Fruit fly (Drosophila melanogaster) whole organism, embryonic: Measurements from ENCODE around the gene CG10337.

Source experiments
- Antp ChIP-seq: fragments of 200-800 bp; sonication (Bioruptor generic); optimal IDR thresholded peaks from 3 replicates; lab custom pipeline; 2016; ENCODE audit warnings: missing biosample characterization, missing genetic modification characterization
- Asciz ChIP-seq: fragments of 200-800 bp; sonication (Bioruptor generic); optimal IDR thresholded peaks from 2 replicates; lab custom pipeline; 2017; ENCODE audit warnings: missing biosample characterization, mild to moderate bottlenecking, missing genetic modification characterization, missing genetic modification reagents
- Awh ChIP-seq: fragments of 200-800 bp; sonication (Bioruptor generic); IDR thresholded peaks from 2 replicates; pipeline ENCODE4, ENCODE4 v1.3.6; 2022; ENCODE audit warnings: missing biosample characterization, missing genetic modification characterization
- Blimp-1 ChIP-seq: fragments of 200-800 bp; sonication (Bioruptor generic); optimal IDR thresholded peaks from 3 replicates; lab custom pipeline; 2018; ENCODE audit warnings: missing biosample characterization, missing genetic modification characterization, mild to moderate bottlenecking, moderate library complexity, missing genetic modification reagents
- CG10209 ChIP-seq: fragments of 200-800 bp; sonication (Bioruptor generic); optimal IDR thresholded peaks from 3 replicates; lab custom pipeline; 2017; ENCODE audit warnings: missing biosample characterization, mild to moderate bottlenecking, missing genetic modification characterization, missing genetic modification reagents
- CG10274 ChIP-seq: fragments of 200-800 bp; sonication (Bioruptor generic); optimal IDR thresholded peaks from 3 replicates; lab custom pipeline; 2017; ENCODE audit warnings: missing biosample characterization, mild to moderate bottlenecking, missing genetic modification characterization
- CG10366 ChIP-seq: fragments of 200-800 bp; sonication (Bioruptor generic); IDR thresholded peaks from 2 replicates; pipeline ENCODE4 v1.3.6; 2022; ENCODE audit warnings: missing biosample characterization, missing genetic modification characterization
- CG12391 ChIP-seq: fragments of 200-800 bp; sonication (Bioruptor generic); optimal IDR thresholded peaks from 3 replicates; lab custom pipeline; 2018; ENCODE audit warnings: missing biosample characterization, mild to moderate bottlenecking, missing genetic modification characterization, moderate library complexity
- CG12659 ChIP-seq: fragments of 200-800 bp; sonication (Bioruptor generic); optimal IDR thresholded peaks from 3 replicates; lab custom pipeline; 2017; ENCODE audit warnings: mild to moderate bottlenecking, missing biosample characterization, missing genetic modification reagents, missing genetic modification characterization
- CG13123 ChIP-seq: fragments of 200-800 bp; sonication (Bioruptor generic); optimal IDR thresholded peaks from 2 replicates; lab custom pipeline; 2016; ENCODE audit warnings: missing biosample characterization, missing genetic modification characterization
- CG14014 ChIP-seq: fragments of 200-800 bp; sonication (Bioruptor generic); IDR thresholded peaks from 2 replicates; pipeline ENCODE4 v1.3.6; 2022; ENCODE audit warnings: missing biosample characterization, missing genetic modification characterization
- CG14441 ChIP-seq: fragments of 200-800 bp; sonication (Bioruptor generic); IDR thresholded peaks from 2 replicates; pipeline ENCODE4 v1.3.6; 2022; ENCODE audit warnings: missing biosample characterization, missing genetic modification characterization
- CG15269 ChIP-seq: fragments of 200-800 bp; sonication (Bioruptor generic); optimal IDR thresholded peaks from 2 replicates; lab custom pipeline; 2018; ENCODE audit warnings: missing biosample characterization, mild to moderate bottlenecking, missing genetic modification characterization, moderate library complexity
- CG1603 ChIP-seq: fragments of 200-800 bp; sonication (Bioruptor generic); optimal IDR thresholded peaks from 2 replicates; lab custom pipeline; 2019; ENCODE audit warnings: missing biosample characterization, mild to moderate bottlenecking, missing genetic modification characterization, moderate library complexity
- CG17186 ChIP-seq: fragments of 200-800 bp; sonication (Bioruptor generic); optimal IDR thresholded peaks from 3 replicates; lab custom pipeline; 2017; ENCODE audit warnings: missing biosample characterization, missing genetic modification reagents, missing genetic modification characterization
- CG1792 ChIP-seq: fragments of 200-800 bp; sonication (Bioruptor generic); optimal IDR thresholded peaks from 2 replicates; lab custom pipeline; 2016; ENCODE audit warnings: missing biosample characterization, missing genetic modification characterization
- CG3995 ChIP-seq: fragments of 200-800 bp; sonication (Bioruptor generic); optimal IDR thresholded peaks from 3 replicates; lab custom pipeline; 2016; ENCODE audit warnings: missing biosample characterization, missing genetic modification characterization
- CG4854 ChIP-seq: fragments of 200-800 bp; sonication (Bioruptor generic); optimal IDR thresholded peaks from 2 replicates; lab custom pipeline; 2016; ENCODE audit warnings: missing biosample characterization, missing genetic modification characterization, inconsistent platforms
- CG6254 ChIP-seq: fragments of 200-800 bp; sonication (Bioruptor generic); optimal IDR thresholded peaks from 3 replicates; lab custom pipeline; 2017; ENCODE audit warnings: mild to moderate bottlenecking, missing biosample characterization, missing genetic modification reagents, missing genetic modification characterization
- CoRest ChIP-seq: fragments of 200-800 bp; sonication (Bioruptor generic); optimal IDR thresholded peaks from 3 replicates; lab custom pipeline; 2018; ENCODE audit warnings: missing biosample characterization, mild to moderate bottlenecking, missing genetic modification characterization, moderate library complexity
- D ChIP-seq, 2 experiments: fragments of 200-800 bp in 1 of 2; fragments of >200 bp in 1 of 2; sonication (Bioruptor generic) in 1 of 2; optimal IDR thresholded peaks; 2 replicates in 1 of 2; 3 replicates in 1 of 2; lab custom pipeline; 2017; ENCODE audit warnings: mild to moderate bottlenecking in 1 of 2, missing biosample characterization in 1 of 2, missing genetic modification characterization in 1 of 2, missing genetic modification reagents in 1 of 2
- D19B ChIP-seq: fragments of 200-800 bp; sonication (Bioruptor generic); optimal IDR thresholded peaks from 2 replicates; lab custom pipeline; 2017; ENCODE audit warnings: missing biosample characterization, mild to moderate bottlenecking, missing genetic modification characterization
- Doc3 ChIP-seq: fragments of 200-800 bp; sonication (Bioruptor generic); IDR thresholded peaks from 3 replicates; pipeline ENCODE4 v1.3.6; 2022; ENCODE audit warnings: missing biosample characterization, missing genetic modification characterization; ENCODE audit not compliant: partially characterized antibody
- Hr3 ChIP-seq: fragments of 200-800 bp; sonication (Bioruptor generic); optimal IDR thresholded peaks from 3 replicates; lab custom pipeline; 2016; ENCODE audit warnings: missing biosample characterization, missing genetic modification characterization
- Mad ChIP-seq: fragments of 200-800 bp; sonication (Bioruptor generic); optimal IDR thresholded peaks from 2 replicates; lab custom pipeline; 2016; ENCODE audit warnings: missing biosample characterization, missing genetic modification characterization
- NFAT ChIP-seq: fragments of 200-800 bp; sonication (Bioruptor generic); IDR thresholded peaks from 2 replicates; pipeline ENCODE4 v1.3.6; 2022; ENCODE audit warnings: missing biosample characterization, missing genetic modification characterization
- Oaz ChIP-seq: fragments of 200-800 bp; sonication (Bioruptor generic); IDR thresholded peaks from 2 replicates; pipeline ENCODE4 v1.3.6; 2022; ENCODE audit warnings: missing biosample characterization, missing genetic modification characterization
- Ssrp ChIP-seq: fragments of 200-800 bp; sonication (Bioruptor generic); optimal IDR thresholded peaks from 2 replicates; lab custom pipeline; 2018; ENCODE audit warnings: missing biosample characterization, mild to moderate bottlenecking, missing genetic modification characterization, moderate library complexity
- ara ChIP-seq: fragments of 200-800 bp; sonication (Bioruptor generic); IDR thresholded peaks from 2 replicates; pipeline ENCODE4 v1.3.6; 2022; ENCODE audit warnings: missing biosample characterization, missing genetic modification characterization
- ash1 ChIP-seq: fragments of 200-800 bp; sonication (Bioruptor generic); optimal IDR thresholded peaks from 2 replicates; lab custom pipeline; 2018; ENCODE audit warnings: missing biosample characterization, mild to moderate bottlenecking, missing genetic modification characterization
- az2 ChIP-seq: fragments of 200-800 bp; sonication (Bioruptor generic); optimal IDR thresholded peaks from 3 replicates; lab custom pipeline; 2016; ENCODE audit warnings: missing biosample characterization, missing genetic modification characterization
- bab2 ChIP-seq: fragments of 200-800 bp; sonication (Bioruptor generic); optimal IDR thresholded peaks from 2 replicates; lab custom pipeline; 2016; ENCODE audit warnings: missing biosample characterization, missing genetic modification characterization
- btn ChIP-seq: fragments of 200-800 bp; sonication (Bioruptor generic); optimal IDR thresholded peaks from 2 replicates; lab custom pipeline; 2016; ENCODE audit warnings: missing biosample characterization, missing genetic modification characterization
- chif ChIP-seq, 2 experiments: fragments of 200-800 bp; sonication (Bioruptor generic); optimal IDR thresholded peaks; 3 replicates each; lab custom pipeline; 2016; ENCODE audit warnings: missing biosample characterization in 2 of 2, missing genetic modification characterization in 2 of 2
- ems ChIP-seq: fragments of 200-800 bp; sonication (Bioruptor generic); optimal IDR thresholded peaks from 3 replicates; lab custom pipeline; 2016; ENCODE audit warnings: missing biosample characterization, missing genetic modification characterization
- eve ChIP-seq, 2 experiments: fragments of >200 bp; optimal IDR thresholded peaks; 2 replicates each; lab custom pipeline; 2017; ENCODE audit warnings: missing biosample characterization in 2 of 2, missing genetic modification characterization in 2 of 2
- maf-S ChIP-seq: fragments of 200-800 bp; sonication (Bioruptor generic); optimal IDR thresholded peaks from 2 replicates; lab custom pipeline; 2016; ENCODE audit warnings: missing biosample characterization, missing genetic modification characterization
- pb ChIP-seq: fragments of 200-800 bp; sonication (Bioruptor generic); optimal IDR thresholded peaks from 3 replicates; lab custom pipeline; 2016; ENCODE audit warnings: missing biosample characterization, missing genetic modification characterization
- pho ChIP-seq: fragments of 200-800 bp; sonication (Bioruptor generic); optimal IDR thresholded peaks from 2 replicates; lab custom pipeline; 2016; ENCODE audit warnings: missing biosample characterization, missing genetic modification characterization
- phol ChIP-seq: fragments of 200-800 bp; sonication (Bioruptor generic); optimal IDR thresholded peaks from 3 replicates; lab custom pipeline; 2018; ENCODE audit warnings: missing biosample characterization, mild to moderate bottlenecking, missing genetic modification characterization, moderate library complexity
- sc ChIP-seq, 3 experiments: fragments of >200 bp in 2 of 3; fragments of 200-800 bp in 1 of 3; sonication (Bioruptor generic) in 1 of 3; optimal IDR thresholded peaks; 2 replicates in 2 of 3; 3 replicates in 1 of 3; lab custom pipeline; 2017; ENCODE audit warnings: mild to moderate bottlenecking in 1 of 3, missing biosample characterization in 1 of 3, missing genetic modification characterization in 1 of 3, missing genetic modification reagents in 1 of 3
- sim ChIP-seq: fragments of 200-800 bp; sonication (Bioruptor generic); IDR thresholded peaks from 2 replicates; pipeline ENCODE4 v1.3.6; 2022; ENCODE audit warnings: missing biosample characterization, missing genetic modification characterization
- sna ChIP-seq: fragments of 200-800 bp; sonication (Bioruptor generic); IDR thresholded peaks from 2 replicates; pipeline ENCODE4 v1.3.6; 2022; ENCODE audit warnings: missing biosample characterization, missing genetic modification characterization; ENCODE audit not compliant: partially characterized antibody
- ssp ChIP-seq: fragments of 200-800 bp; sonication (Bioruptor generic); IDR thresholded peaks from 2 replicates; pipeline ENCODE4 v1.3.6; 2022; ENCODE audit warnings: missing biosample characterization, missing genetic modification characterization
- tap ChIP-seq: fragments of 200-800 bp; optimal IDR thresholded peaks from 3 replicates; lab custom pipeline; 2019; ENCODE audit warnings: missing biosample characterization, mild to moderate bottlenecking, missing genetic modification characterization, moderate library complexity
- tgo ChIP-seq: fragments of 200-800 bp; sonication (Bioruptor generic); IDR thresholded peaks from 3 replicates; pipeline ENCODE4 v1.3.6; 2022; ENCODE audit warnings: missing biosample characterization, missing genetic modification characterization
- tin ChIP-seq: fragments of 200-800 bp; sonication (Bioruptor generic); optimal IDR thresholded peaks from 3 replicates; lab custom pipeline; 2016; ENCODE audit warnings: missing biosample characterization, missing genetic modification characterization
- zfh2 ChIP-seq: fragments of 200-800 bp; sonication (Bioruptor generic); optimal IDR thresholded peaks from 2 replicates; lab custom pipeline; 2016; ENCODE audit warnings: missing biosample characterization, missing genetic modification characterization

The CG10337 gene

DNA sequence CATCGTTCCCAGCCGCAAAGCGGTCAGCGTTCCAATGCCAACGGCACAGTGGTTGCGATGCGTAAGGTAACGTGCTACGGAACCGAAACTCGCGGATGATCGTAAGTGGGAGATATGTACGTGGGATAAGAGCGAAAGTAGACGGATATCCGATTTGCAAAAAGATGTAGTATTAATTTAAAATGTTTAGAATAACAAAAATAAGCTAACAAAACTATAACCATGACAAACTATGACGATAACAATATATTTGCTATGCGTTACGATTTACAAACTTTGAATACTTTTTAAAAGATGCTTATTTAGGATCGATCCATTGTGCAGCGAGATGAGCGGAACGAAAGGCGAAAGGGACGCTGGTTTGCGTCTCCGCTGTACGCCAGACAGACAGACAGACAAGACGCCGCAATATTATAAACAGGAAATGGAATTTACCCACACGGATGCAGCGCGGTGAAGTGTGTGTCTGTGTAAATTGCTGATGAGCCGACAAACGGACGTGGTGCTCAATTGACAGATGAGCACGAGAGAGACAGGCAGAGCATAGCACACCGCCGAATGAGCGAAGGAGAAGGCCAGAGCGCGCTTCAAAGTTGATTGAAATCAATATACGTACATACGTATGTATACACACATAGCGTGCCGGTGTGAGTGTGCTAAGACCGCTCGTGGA is 29.0 kb upstream of the CG10337 start (continued):
- TF ChIP-seq sna (no peak), Hr3 (GFP tag; lab: Kevin White, UChicago) (peak; percentile 97), CG1792 (GFP tag; lab: Kevin White, UChicago) (peak; percentile 94), ssp (GFP tag; lab: Robert Waterston, UW) (peak; percentile 85), CG12659 (GFP tag; lab: Kevin White, UChicago) (peak; percentile 97), pb (GFP tag; lab: Kevin White, UChicago) (peak; percentile 96), CoRest (tag; lab: Kevin White, UChicago) (peak; percentile 98), az2 (peak; percentile 97), CG13123 (peak; percentile 93), CG12391 (peak; percentile 97), Antp (GFP tag; lab: Kevin White, UChicago) (peak; percentile 96), btn (GFP tag; lab: Kevin White, UChicago) (peak; percentile 94), CG6254 (GFP tag; lab: Kevin White, UChicago) (peak; percentile 81), eve (GFP tag; optimal IDR thresholded peaks at IDR 0.05; lab: Kevin White, UChicago) (no peak), sim (0 out of 2 replicates have a peak, but pooled peaks have one; percentile 42), D (optimal IDR thresholded peaks at IDR 0.05; lab: Kevin White, UChicago) (peak; percentile 69), D (GFP tag; optimal IDR thresholded peaks at IDR 0.05; lab: Kevin White, UChicago) (peak; percentile 92), CG10274 (peak; percentile 87), NFAT (GFP tag; lab: Robert Waterston, UW) (peak; percentile 91), Blimp-1 (GFP tag; lab: Kevin White, UChicago) (peak; percentile 94), Oaz (GFP tag; lab: Robert Waterston, UW) (peak; percentile 86), tgo (GFP tag; lab: Robert Waterston, UW) (peak; percentile 92), Asciz (peak; percentile 92), CG14441 (GFP tag; lab: Robert Waterston, UW) (peak; percentile 94), maf-S (GFP tag; lab: Kevin White, UChicago) (peak; percentile 97), ems (GFP tag; lab: Kevin White, UChicago) (peak; percentile 98), ash1 (GFP tag; lab: Kevin White, UChicago) (no peak), CG4854 (GFP tag; lab: Kevin White, UChicago) (peak; percentile 93), Mad (GFP tag; lab: Kevin White, UChicago) (peak; percentile 96), tin (GFP tag; lab: Kevin White, UChicago) (peak; percentile 96), bab2 (GFP tag; lab: Kevin White, UChicago) (peak; percentile 96), sc (optimal IDR thresholded peaks at IDR 0.05; lab: Kevin White, UChicago) (no peak), sc (GFP tag; optimal IDR thresholded peaks at IDR 0.05; lab: Kevin White, UChicago) (peak; percentile 91), CG17186 (GFP tag; lab: Kevin White, UChicago) (peak; percentile 84), chif (GFP tag; optimal IDR thresholded peaks at IDR 0.05; lab: Kevin White, UChicago) (peak; percentile 96 to 97), CG1603 (tag; lab: Kevin White, UChicago) (peak; percentile 94), Awh (peak; percentile 81; the same call in 1 of the 2 replicates), pho (GFP tag; lab: Kevin White, UChicago) (peak; percentile 98), tap (tag; lab: Kevin White, UChicago) (peak; percentile 89), CG3995 (GFP tag; lab: Kevin White, UChicago) (peak; percentile 67), Ssrp (tag; lab: Kevin White, UChicago) (peak; percentile 97), D19B (peak; percentile 92), zfh2 (GFP tag; lab: Kevin White, UChicago) (peak; percentile 97), ara (GFP tag; lab: Robert Waterston, UW) (peak; percentile 85), CG14014 (peak; percentile 94), Doc3 (GFP tag; lab: Robert Waterston, UW) (peak; percentile 44; the same call in 2 of the 3 replicates), CG10209 (GFP tag; lab: Kevin White, UChicago) (peak; percentile 99), phol (tag; lab: Kevin White, UChicago) (peak; percentile 97), CG10366 (GFP tag; lab: Robert Waterston, UW) (peak; percentile 93), CG15269 (tag; lab: Kevin White, UChicago) (peak; percentile 97)
